Fruit fly (Drosophila melanogaster): ENCODE results near the gene Tektin-C.

DNA sequence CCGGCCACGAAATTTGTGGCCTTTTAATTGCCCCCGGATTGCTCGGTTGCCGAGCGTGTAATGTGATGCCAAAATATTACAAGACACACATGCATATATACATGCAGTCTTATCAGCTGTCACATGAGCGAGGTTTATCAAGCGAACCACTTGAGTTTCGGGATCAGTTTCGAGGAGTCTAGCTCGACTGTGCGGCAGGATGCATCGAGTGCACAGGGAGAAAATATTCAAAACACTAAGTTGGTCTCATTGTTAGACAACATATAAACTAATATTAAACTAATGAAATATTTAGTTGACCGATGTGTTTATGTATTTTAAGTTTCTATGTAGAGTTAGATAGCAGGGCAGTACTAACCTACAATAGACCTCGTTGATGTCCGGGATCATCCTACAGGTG lies 20.8 kb upstream of the Tektin-C start:
- TF ChIP-seq CG13204 (GFP tag; optimal IDR thresholded peaks at IDR 0.05) = no peak
- TF ChIP-seq EcR (GFP tag; optimal IDR thresholded peaks at IDR 0.05) = no peak
- TF ChIP-seq CG10348 (GFP tag; IDR thresholded peaks at IDR 0.05) = no peak
- no peak for TF ChIP-seq CG32121 (GFP tag; IDR thresholded peaks at IDR 0.05)
- no peak for TF ChIP-seq D1 (tag; optimal IDR thresholded peaks at IDR 0.05)
- no peak for TF ChIP-seq Ets98B (GFP tag; IDR thresholded peaks at IDR 0.05)
- no peak for TF ChIP-seq CG15710 (tag; optimal IDR thresholded peaks at IDR 0.05)
- no peak for TF ChIP-seq CG34367 (tag; optimal IDR thresholded peaks at IDR 0.05)
- TF ChIP-seq CG8159 (tag; optimal IDR thresholded peaks at IDR 0.05) = no peak
- TF ChIP-seq CG12605 (GFP tag; IDR thresholded peaks at IDR 0.05) = no peak
- TF ChIP-seq CG17806 (tag; optimal IDR thresholded peaks at IDR 0.05) = no peak
- no peak for TF ChIP-seq gl (tag; optimal IDR thresholded peaks at IDR 0.05)
- TF ChIP-seq fd96Ca (GFP tag; IDR thresholded peaks at IDR 0.05) = no peak
- TF ChIP-seq CG9948 (tag; optimal IDR thresholded peaks at IDR 0.05) = no peak
